Worm (Caenorhabditis elegans) whole organism, young adult: ENCODE results near the gene thn-6.
"Not testable (repeated sequence)": the region's sequence is repeated elsewhere in the genome, so short reads cannot be mapped to it uniquely, and the experiment has no call there.

Experiments
- D2030.7 ChIP-seq: fragments of 200-800 bp; sonication (Bioruptor generic); IDR thresholded peaks from 2 replicates; pipeline ENCODE4 v1.3.6; 2022; ENCODE audit warnings: missing genetic modification reagents, missing genetic modification characterization, missing compliant biosample characterization
- F57C9.4 ChIP-seq: sonication (generic microtip); optimal IDR thresholded peaks from 2 replicates; lab custom pipeline; 2017; ENCODE audit warnings: mild to moderate bottlenecking, missing genetic modification characterization, missing compliant biosample characterization
- K11D2.4 ChIP-seq: fragments of 200-800 bp; sonication (Bioruptor generic); IDR thresholded peaks from 2 replicates; pipeline ENCODE4 v1.3.6; 2022; ENCODE audit warnings: missing genetic modification reagents, missing genetic modification characterization, missing compliant biosample characterization
- ama-1 ChIP-seq, 3 experiments: fragments of 150-350 bp in 1 of 3; sonication (generic microtip) in 2 of 3; optimal IDR thresholded peaks; 2 replicates each; lab custom pipeline; 2014 to 2018; ENCODE audit warnings: missing biosample characterization in 2 of 3, missing genetic modification characterization in 2 of 3, missing genetic modification reagents in 2 of 3
- aptf-2 ChIP-seq: fragments of 200-800 bp; sonication (Bioruptor generic); conservative IDR thresholded peaks from 2 replicates; pipeline ENCODE4 v1.3.6; 2022; ENCODE audit warnings: missing genetic modification reagents, missing genetic modification characterization, missing compliant biosample characterization
- ets-4 ChIP-seq: fragments of 200-800 bp; sonication (Bioruptor generic); optimal IDR thresholded peaks from 2 replicates; lab custom pipeline; 2018; ENCODE audit warnings: mild to moderate bottlenecking, missing genetic modification characterization, missing compliant biosample characterization
- mxl-1 ChIP-seq: sonication (generic microtip); optimal IDR thresholded peaks from 2 replicates; lab custom pipeline; 2016; ENCODE audit warnings: missing genetic modification characterization, missing compliant biosample characterization
- pha-4 ChIP-seq: fragments of 150-350 bp; sonication (generic microtip); optimal IDR thresholded peaks from 2 replicates; lab custom pipeline; 2014; ENCODE audit warnings: missing biosample characterization, missing genetic modification reagents, missing genetic modification characterization
- unc-62 ChIP-seq: fragments of 150-350 bp; optimal IDR thresholded peaks from 2 replicates; lab custom pipeline; 2014; ENCODE audit warnings: missing biosample characterization, missing genetic modification reagents, missing genetic modification characterization
- ztf-3 ChIP-seq: fragments of 200-800 bp; sonication (Bioruptor generic); optimal IDR thresholded peaks from 2 replicates; lab custom pipeline; 2018; ENCODE audit warnings: mild to moderate bottlenecking, missing genetic modification characterization, missing compliant biosample characterization

- TF ChIP-seq F57C9.4 (tag; lab: Kevin White, UChicago); K11D2.4; mxl-1 (tag; lab: Kevin White, UChicago); ztf-3 (GFP tag; lab: Kevin White, UChicago); D2030.7 (GFP tag; lab: Robert Waterston, UW); pha-4 (tag; lab: Kevin White, UChicago); ama-1 (optimal IDR thresholded peaks at IDR 0.05; lab: Kevin White, UChicago); ama-1 (GFP tag; optimal IDR thresholded peaks at IDR 0.05; lab: Kevin White, UChicago); aptf-2 (GFP tag; lab: Robert Waterston, UW); ets-4 (GFP tag; lab: Kevin White, UChicago); unc-62 (GFP tag; lab: Kevin White, UChicago): not testable (repeated sequence)
Measured at ce11 chrIV:5258385-5258784, 29.7 kb downstream of the thn-6 start, which contains the start of gene ttbk-2.1.
